Worm (Caenorhabditis elegans): ENCODE results near the gene dmsr-13.

DNA sequence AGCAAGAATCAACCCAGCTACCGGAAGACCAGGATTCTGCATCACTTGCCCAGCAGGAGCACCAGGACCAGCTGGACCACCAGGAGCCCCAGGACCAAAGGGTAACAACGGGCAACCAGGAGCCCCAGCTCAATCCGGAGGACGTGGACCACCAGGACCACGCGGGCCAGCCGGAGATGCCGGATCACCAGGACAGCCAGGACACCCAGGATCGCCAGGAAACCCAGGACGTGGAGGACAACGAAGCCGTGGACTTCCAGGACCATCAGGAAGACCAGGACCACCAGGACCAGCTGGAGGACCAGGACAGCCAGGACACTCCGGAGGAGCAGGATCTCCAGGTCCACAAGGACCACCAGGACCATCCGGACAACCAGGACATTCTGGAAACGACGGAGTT, 11.8 kb upstream of the dmsr-13 start:
- TF ChIP-seq mab-5 (tag; optimal IDR thresholded peaks at IDR 0.05) (no peak), lin-11 (tag; optimal IDR thresholded peaks at IDR 0.05) (no peak), ZK546.5 (tag; optimal IDR thresholded peaks at IDR 0.05) (no peak)

All from whole organism, L2 larva.